Worm (Caenorhabditis elegans): ENCODE measurements around the gene R11A8.1.
A peak's percentile ranks its signal among the peaks of the same experiment; 100 is the strongest.

The R11A8.1 gene

DNA sequence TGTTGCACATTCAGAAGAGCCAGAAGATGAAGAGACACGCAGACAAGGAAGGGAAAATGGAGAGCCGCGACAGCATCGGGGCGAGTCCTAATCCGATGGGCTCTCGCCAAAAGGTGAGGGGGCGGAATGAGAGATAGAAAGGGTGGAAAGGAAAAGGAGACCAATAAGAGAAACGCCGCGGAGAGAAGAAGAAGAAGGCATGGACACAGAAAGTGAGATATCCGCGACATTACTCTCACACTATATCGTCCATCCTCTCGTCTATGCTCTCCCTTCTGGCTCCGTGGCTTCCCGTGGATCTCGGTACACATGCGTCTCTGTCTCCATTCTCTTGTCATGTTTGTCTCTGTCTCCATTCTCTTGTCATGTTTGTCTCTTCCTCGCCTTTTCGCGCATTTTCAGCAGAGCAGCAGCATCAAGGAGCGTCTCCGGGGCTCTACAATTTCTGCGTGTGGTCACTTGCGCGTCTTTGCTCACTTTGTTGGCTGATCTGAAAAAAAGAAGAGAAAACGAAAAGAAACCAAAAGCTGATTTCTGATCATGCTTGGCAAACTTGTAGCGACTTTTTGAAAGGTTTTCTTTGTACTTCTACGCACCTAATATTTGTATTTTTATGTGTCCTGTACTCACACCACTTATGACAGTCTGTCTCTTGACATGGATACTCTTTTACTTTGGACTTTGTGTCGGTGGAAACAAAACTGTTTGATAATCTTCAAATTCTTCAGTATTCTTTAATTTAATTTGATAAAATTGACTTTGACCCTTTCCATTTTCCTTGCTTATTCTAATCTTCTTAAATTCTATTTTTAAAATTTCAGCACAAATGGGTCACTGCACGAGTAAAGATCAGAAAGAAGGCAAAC lies 46.5 kb upstream of the R11A8.1 start, which contains the start of gene gpa-7 (continued):
- peak; percentile 44 for TF ChIP-seq rnt-1 (tag; optimal IDR thresholded peaks at IDR 0.05)

DNA sequence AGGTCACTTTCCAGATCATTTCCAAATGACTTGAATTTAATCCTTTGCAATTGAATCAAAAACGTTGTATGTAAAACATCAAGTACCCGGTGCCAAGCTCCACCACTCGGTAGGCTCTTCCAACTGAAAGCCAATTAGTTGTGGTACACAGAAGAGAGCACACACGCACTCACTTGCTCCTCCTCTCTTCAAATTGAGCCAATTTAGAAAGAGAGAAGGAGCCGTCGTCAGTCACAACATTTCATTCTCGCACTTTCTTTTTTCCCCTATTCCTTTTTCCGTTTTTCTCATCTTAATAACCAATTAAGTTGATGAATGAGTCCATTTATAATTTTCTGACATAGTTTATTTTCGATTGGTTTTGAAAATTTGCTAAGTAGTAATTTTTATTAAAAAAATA lies 41.3 kb upstream of the R11A8.1 start:
- peak; percentile 0 for TF ChIP-seq nfya-1 (tag; optimal IDR thresholded peaks at IDR 0.05)
- TF ChIP-seq ceh-31 (tag; optimal IDR thresholded peaks at IDR 0.05) = peak; percentile 14
- peak; percentile 69 for TF ChIP-seq unc-42 (tag; optimal IDR thresholded peaks at IDR 0.05)
- TF ChIP-seq ceh-14 (tag; optimal IDR thresholded peaks at IDR 0.05) = no peak

DNA sequence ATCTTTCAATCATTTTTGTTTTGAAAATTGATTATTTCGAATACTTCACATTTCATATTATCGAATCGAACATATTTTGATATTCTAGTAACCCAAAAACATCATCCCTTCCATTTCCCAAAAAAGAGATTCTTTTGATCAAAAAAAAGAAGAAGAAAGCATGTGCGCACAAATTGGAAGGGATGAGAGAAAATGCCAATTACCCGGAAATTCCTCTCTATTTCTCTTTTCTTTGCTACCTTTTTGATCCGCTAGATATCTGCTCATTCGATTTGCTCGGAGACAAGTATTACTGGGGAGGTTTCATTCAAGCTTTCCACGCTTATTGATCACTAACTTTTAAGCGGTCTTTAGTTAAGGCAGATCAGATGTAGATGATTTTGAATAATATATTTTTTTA lies 39.9 kb upstream of the R11A8.1 start:
- TF ChIP-seq unc-42 (tag; optimal IDR thresholded peaks at IDR 0.05) (peak; percentile 80), nhr-232 (tag; optimal IDR thresholded peaks at IDR 0.05) (no peak), npax-4 (tag; optimal IDR thresholded peaks at IDR 0.05) (no peak), unc-86 (tag; optimal IDR thresholded peaks at IDR 0.05) (no peak), hlh-30 (tag; optimal IDR thresholded peaks at IDR 0.05; ENCODE audit: insufficient read depth) (no peak), ceh-19 (GFP tag; optimal IDR thresholded peaks at IDR 0.05) (no peak)

DNA sequence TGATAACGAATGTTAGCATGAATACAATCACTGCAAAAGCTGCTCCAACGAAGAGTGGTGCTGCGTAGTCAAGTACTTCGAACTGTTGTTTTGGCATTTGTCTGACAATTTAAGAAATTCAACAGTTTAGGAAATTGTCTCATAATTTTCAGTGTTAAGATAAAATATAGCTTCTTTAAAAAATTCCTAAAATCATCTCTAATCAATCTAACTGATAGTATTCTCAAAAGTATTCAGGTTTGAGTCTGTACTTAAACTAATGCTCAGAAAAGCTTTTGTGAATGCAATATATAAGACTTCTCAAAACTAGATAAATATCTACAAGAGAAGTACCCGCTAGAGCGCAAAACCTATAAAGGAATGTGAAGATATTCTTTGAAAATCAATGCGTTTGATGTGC lies 37.9 kb upstream of the R11A8.1 start, which contains the start of gene R10H10.4:
TSS of gene R10H10.4 (minus strand) at position 101 of the 400 bp plus-strand sequence.
- TF ChIP-seq ceh-34 (tag; optimal IDR thresholded peaks at IDR 0.05) = no peak
- no peak for TF ChIP-seq pha-2 (tag; optimal IDR thresholded peaks at IDR 0.05)
- TF ChIP-seq ceh-24 (tag; optimal IDR thresholded peaks at IDR 0.05) = no peak
- TF ChIP-seq elt-2 (tag; optimal IDR thresholded peaks at IDR 0.05) = no peak
- TF ChIP-seq C38D4.7 (GFP tag; optimal IDR thresholded peaks at IDR 0.05) = no peak
- no peak for TF ChIP-seq unc-3 (GFP tag; conservative IDR thresholded peaks at IDR 0.05)
- no peak for TF ChIP-seq unc-3 (tag; optimal IDR thresholded peaks at IDR 0.05)
- TF ChIP-seq syd-9 (tag; optimal IDR thresholded peaks at IDR 0.05) = no peak
- TF ChIP-seq npax-4 (tag; optimal IDR thresholded peaks at IDR 0.05) = no peak
- TF ChIP-seq gmeb-2 (tag; optimal IDR thresholded peaks at IDR 0.05) = no peak
- no peak for TF ChIP-seq ceh-9 (tag; optimal IDR thresholded peaks at IDR 0.05)
- no peak for TF ChIP-seq ceh-48 (tag; optimal IDR thresholded peaks at IDR 0.05)
- TF ChIP-seq ceh-14 (tag; optimal IDR thresholded peaks at IDR 0.05) = no peak
- TF ChIP-seq T23F11.4 (GFP tag; optimal IDR thresholded peaks at IDR 0.05) = no peak
- TF ChIP-seq fkh-10 (GFP tag; optimal IDR thresholded peaks at IDR 0.05) = no peak
- TF ChIP-seq pha-4 (tag; optimal IDR thresholded peaks at IDR 0.05) = no peak
- no peak for TF ChIP-seq dve-1 (tag; optimal IDR thresholded peaks at IDR 0.05)
- TF ChIP-seq dmd-4 (tag; optimal IDR thresholded peaks at IDR 0.05; ENCODE audit: borderline replicate concordance) = no peak
- TF ChIP-seq fax-1 (tag; optimal IDR thresholded peaks at IDR 0.05) = no peak
- no peak for TF ChIP-seq K02D7.2 (tag; optimal IDR thresholded peaks at IDR 0.05)

DNA sequence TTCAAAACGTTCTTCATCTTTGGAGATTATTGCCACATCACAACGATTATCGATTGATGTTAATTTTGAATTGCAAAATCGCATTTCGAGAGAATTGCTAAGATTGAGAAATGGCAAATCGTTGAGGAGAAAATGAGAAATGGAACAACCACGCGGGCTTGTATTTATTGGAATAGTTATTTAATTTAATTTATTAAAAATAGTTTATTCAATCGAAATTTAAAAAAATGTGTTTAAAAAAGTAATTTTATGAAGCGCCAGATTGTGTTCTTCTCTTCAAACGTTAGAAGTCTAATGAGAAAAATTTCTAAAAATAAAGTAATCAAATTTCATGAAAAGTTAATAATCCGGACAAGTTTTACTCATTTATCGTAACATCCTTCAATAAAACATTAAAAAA lies 34.9 kb upstream of the R11A8.1 start, which contains the start of gene spe-26:
TSS of gene spe-26 (minus strand) at position 101 of the 400 bp plus-strand sequence.
- TF ChIP-seq lim-6 (tag; optimal IDR thresholded peaks at IDR 0.05) (no peak), unc-55 (GFP tag; optimal IDR thresholded peaks at IDR 0.05) (no peak), pha-4 (tag; optimal IDR thresholded peaks at IDR 0.05) (no peak), npax-4 (tag; optimal IDR thresholded peaks at IDR 0.05) (no peak), C38D4.7 (GFP tag; optimal IDR thresholded peaks at IDR 0.05) (no peak), pha-2 (tag; optimal IDR thresholded peaks at IDR 0.05) (no peak), K02D7.2 (tag; optimal IDR thresholded peaks at IDR 0.05) (no peak), T23F11.4 (GFP tag; optimal IDR thresholded peaks at IDR 0.05) (no peak), ceh-22 (tag; optimal IDR thresholded peaks at IDR 0.05) (no peak), hlh-15 (tag; optimal IDR thresholded peaks at IDR 0.05) (no peak), ceh-30 (tag; optimal IDR thresholded peaks at IDR 0.05) (no peak), elt-4 (tag; optimal IDR thresholded peaks at IDR 0.05) (no peak), zip-5 (tag; optimal IDR thresholded peaks at IDR 0.05) (no peak), eyg-1 (tag; optimal IDR thresholded peaks at IDR 0.05) (no peak), ceh-45 (GFP tag; IDR thresholded peaks at IDR 0.05) (no peak), ceh-19 (GFP tag; optimal IDR thresholded peaks at IDR 0.05) (no peak)
